Fruit fly (Drosophila melanogaster) whole organism, prepupa: ENCODE results near the gene CG8861.

Source experiments
- Blimp-1 ChIP-seq: fragments of 200-800 bp; sonication (Bioruptor generic); optimal IDR thresholded peaks from 3 replicates; lab custom pipeline; 2017; ENCODE audit warnings: missing biosample characterization, missing genetic modification characterization, mild to moderate bottlenecking, moderate library complexity, missing genetic modification reagents
- CG11294 ChIP-seq: fragments of 200-800 bp; sonication (Bioruptor generic); IDR thresholded peaks from 2 replicates; pipeline ENCODE4 v1.3.6; 2022; ENCODE audit warnings: missing biosample characterization, missing genetic modification characterization
- CG11762 ChIP-seq: fragments of 200-800 bp; sonication (Bioruptor generic); optimal IDR thresholded peaks from 3 replicates; lab custom pipeline; 2016; ENCODE audit warnings: missing biosample characterization, missing genetic modification characterization; ENCODE audit not compliant: insufficient read depth
- CG11902 ChIP-seq: fragments of 200-800 bp; sonication (Bioruptor generic); optimal IDR thresholded peaks from 3 replicates; lab custom pipeline; 2016; ENCODE audit warnings: missing biosample characterization, missing genetic modification characterization
- CG15336 ChIP-seq: fragments of 200-800 bp; sonication (Bioruptor generic); IDR thresholded peaks from 2 replicates; pipeline ENCODE4 v1.3.6; 2022; ENCODE audit warnings: missing biosample characterization, missing genetic modification characterization
- CG16779 ChIP-seq: fragments of 200-800 bp; sonication (Bioruptor generic); optimal IDR thresholded peaks from 3 replicates; lab custom pipeline; 2017; ENCODE audit warnings: missing biosample characterization, mild to moderate bottlenecking, missing genetic modification characterization
- CG3032 ChIP-seq: fragments of 200-800 bp; optimal IDR thresholded peaks from 2 replicates; lab custom pipeline; 2019; ENCODE audit warnings: missing biosample characterization, mild to moderate bottlenecking, missing genetic modification characterization, moderate library complexity
- CG3919 ChIP-seq: fragments of 200-800 bp; sonication (Bioruptor generic); optimal IDR thresholded peaks from 3 replicates; lab custom pipeline; 2016; ENCODE audit warnings: missing biosample characterization, missing genetic modification characterization
- CG4318 ChIP-seq: fragments of 200-800 bp; sonication (Bioruptor generic); optimal IDR thresholded peaks from 3 replicates; lab custom pipeline; 2017; ENCODE audit warnings: missing biosample characterization, mild to moderate bottlenecking, missing genetic modification characterization
- CG6163 ChIP-seq: fragments of 200-800 bp; sonication (Bioruptor generic); IDR thresholded peaks from 3 replicates; pipeline ENCODE4 v1.3.6; 2022; ENCODE audit warnings: missing biosample characterization, missing genetic modification characterization
- CG6276 ChIP-seq: fragments of 200-800 bp; sonication (Bioruptor generic); optimal IDR thresholded peaks from 2 replicates; lab custom pipeline; 2017; ENCODE audit warnings: missing biosample characterization, mild to moderate bottlenecking, missing genetic modification characterization
- CG6792 ChIP-seq: fragments of 200-800 bp; sonication (Bioruptor generic); optimal IDR thresholded peaks from 3 replicates; lab custom pipeline; 2016; ENCODE audit warnings: missing biosample characterization, missing genetic modification characterization
- CG6808 ChIP-seq: fragments of 200-800 bp; sonication (Bioruptor generic); optimal IDR thresholded peaks from 3 replicates; lab custom pipeline; 2017; ENCODE audit warnings: missing biosample characterization, missing genetic modification characterization, mild to moderate bottlenecking, moderate library complexity, missing genetic modification reagents
- CG6854 ChIP-seq: fragments of 200-800 bp; sonication (Bioruptor generic); optimal IDR thresholded peaks from 2 replicates; lab custom pipeline; 2017; ENCODE audit warnings: missing biosample characterization, mild to moderate bottlenecking, missing genetic modification characterization
- CG7368 ChIP-seq: fragments of 200-800 bp; sonication (Bioruptor generic); optimal IDR thresholded peaks from 3 replicates; lab custom pipeline; 2016; ENCODE audit warnings: missing biosample characterization, missing genetic modification characterization
- CG8119 ChIP-seq: fragments of 200-800 bp; sonication (Bioruptor generic); IDR thresholded peaks from 3 replicates; pipeline ENCODE4 v1.3.6; 2022; ENCODE audit warnings: missing biosample characterization, missing genetic modification characterization
- CG8319 ChIP-seq: fragments of 200-800 bp; sonication (Bioruptor generic); optimal IDR thresholded peaks from 3 replicates; lab custom pipeline; 2016; ENCODE audit warnings: missing biosample characterization, missing genetic modification characterization
- CG9139 ChIP-seq: fragments of 200-800 bp; sonication (Bioruptor generic); optimal IDR thresholded peaks from 3 replicates; lab custom pipeline; 2017; ENCODE audit warnings: missing biosample characterization, mild to moderate bottlenecking, missing genetic modification characterization
- Eip75B ChIP-seq: fragments of 200-800 bp; sonication (Bioruptor generic); optimal IDR thresholded peaks from 3 replicates; lab custom pipeline; 2016; ENCODE audit warnings: missing biosample characterization, missing genetic modification characterization
- Eip78C ChIP-seq: fragments of 200-800 bp; sonication (Bioruptor generic); peaks from one replicate; lab custom pipeline; 2016; ENCODE audit warnings: missing biosample characterization, missing genetic modification characterization
- Eip93F ChIP-seq: fragments of 200-800 bp; sonication (Bioruptor generic); optimal IDR thresholded peaks from 2 replicates; lab custom pipeline; 2016; ENCODE audit warnings: missing biosample characterization, mild to moderate bottlenecking, missing genetic modification characterization
- Ets21C ChIP-seq: fragments of 200-800 bp; sonication (Bioruptor generic); optimal IDR thresholded peaks from 3 replicates; lab custom pipeline; 2016; ENCODE audit warnings: missing biosample characterization, missing genetic modification characterization
- Ets96B ChIP-seq: fragments of 200-800 bp; optimal IDR thresholded peaks from 2 replicates; lab custom pipeline; 2019; ENCODE audit warnings: missing biosample characterization, mild to moderate bottlenecking, missing genetic modification characterization, moderate library complexity
- Hr38 ChIP-seq: sonication (Bioruptor generic); optimal IDR thresholded peaks from 2 replicates; lab custom pipeline; 2016; ENCODE audit warnings: missing biosample characterization, missing genetic modification characterization
- Hr39 ChIP-seq: fragments of 200-800 bp; sonication (Bioruptor generic); optimal IDR thresholded peaks from 2 replicates; lab custom pipeline; 2016; ENCODE audit warnings: missing biosample characterization, missing genetic modification characterization
- Hr4 ChIP-seq: fragments of 200-800 bp; sonication (Bioruptor generic); optimal IDR thresholded peaks from 3 replicates; lab custom pipeline; 2016; ENCODE audit warnings: missing biosample characterization, missing genetic modification characterization
- Lpt ChIP-seq: fragments of 200-800 bp; sonication (Bioruptor generic); optimal IDR thresholded peaks from 3 replicates; lab custom pipeline; 2016; ENCODE audit warnings: missing biosample characterization, missing genetic modification characterization
- OdsH ChIP-seq: fragments of 200-800 bp; sonication (Bioruptor generic); optimal IDR thresholded peaks from 3 replicates; lab custom pipeline; 2016; ENCODE audit warnings: missing biosample characterization, missing genetic modification characterization
- Sox14 ChIP-seq: fragments of 200-800 bp; sonication (Bioruptor generic); optimal IDR thresholded peaks from 3 replicates; lab custom pipeline; 2016; ENCODE audit warnings: missing biosample characterization, missing genetic modification characterization
- Sox15 ChIP-seq: fragments of 200-800 bp; sonication (Bioruptor generic); optimal IDR thresholded peaks from 3 replicates; lab custom pipeline; 2016; ENCODE audit warnings: missing biosample characterization, missing genetic modification characterization
- achi ChIP-seq: fragments of 200-800 bp; sonication (Bioruptor generic); optimal IDR thresholded peaks from 3 replicates; lab custom pipeline; 2016; ENCODE audit warnings: missing biosample characterization, missing genetic modification characterization
- acj6 ChIP-seq: fragments of 200-800 bp; sonication (Bioruptor generic); optimal IDR thresholded peaks from 3 replicates; lab custom pipeline; 2016; ENCODE audit warnings: missing biosample characterization, missing genetic modification characterization
- cyc ChIP-seq: fragments of 200-800 bp; sonication (Bioruptor generic); optimal IDR thresholded peaks from 3 replicates; lab custom pipeline; 2016; ENCODE audit warnings: missing biosample characterization, missing genetic modification characterization
- dsx ChIP-seq: fragments of 200-800 bp; optimal IDR thresholded peaks from 3 replicates; lab custom pipeline; 2019; ENCODE audit warnings: missing biosample characterization, mild to moderate bottlenecking, missing genetic modification characterization, moderate library complexity; ENCODE audit not compliant: poor library complexity, severe bottlenecking
- eg ChIP-seq: fragments of 200-800 bp; sonication (Bioruptor generic); IDR thresholded peaks from 3 replicates; pipeline ENCODE4 v1.3.6; 2022; ENCODE audit warnings: missing biosample characterization, missing genetic modification characterization
- esn ChIP-seq: fragments of 200-800 bp; sonication (Bioruptor generic); optimal IDR thresholded peaks from 2 replicates; lab custom pipeline; 2016; ENCODE audit warnings: missing biosample characterization, mild to moderate bottlenecking, missing genetic modification characterization, moderate library complexity
- fd85E ChIP-seq: fragments of 200-800 bp; sonication (Bioruptor generic); optimal IDR thresholded peaks from 3 replicates; lab custom pipeline; 2016; ENCODE audit warnings: missing biosample characterization, missing genetic modification characterization
- lz ChIP-seq: fragments of 200-800 bp; sonication (Bioruptor generic); optimal IDR thresholded peaks from 3 replicates; lab custom pipeline; 2016; ENCODE audit warnings: missing biosample characterization, missing genetic modification characterization
- net ChIP-seq: fragments of 200-800 bp; sonication (Bioruptor generic); optimal IDR thresholded peaks from 3 replicates; lab custom pipeline; 2016; ENCODE audit warnings: missing biosample characterization, missing genetic modification characterization
- pdm3 ChIP-seq: fragments of 200-800 bp; sonication (Bioruptor generic); optimal IDR thresholded peaks from 3 replicates; lab custom pipeline; 2016; ENCODE audit warnings: missing biosample characterization, missing genetic modification characterization
- salr ChIP-seq, 2 experiments: fragments of 200-800 bp; sonication (Bioruptor generic); optimal IDR thresholded peaks; 3 replicates each; lab custom pipeline; 2016 to 2018; ENCODE audit warnings: missing biosample characterization in 2 of 2, missing genetic modification characterization in 2 of 2, mild to moderate bottlenecking in 1 of 2
- spab ChIP-seq: fragments of 200-800 bp; sonication (Bioruptor generic); optimal IDR thresholded peaks from 2 replicates; lab custom pipeline; 2017; ENCODE audit warnings: missing biosample characterization, mild to moderate bottlenecking, missing genetic modification characterization, missing genetic modification reagents
- ss ChIP-seq, 2 experiments: fragments of 200-800 bp; sonication (Bioruptor generic); optimal IDR thresholded peaks; 2 replicates in 1 of 2; 3 replicates in 1 of 2; lab custom pipeline; 2017 to 2018; ENCODE audit warnings: mild to moderate bottlenecking in 2 of 2, missing biosample characterization in 2 of 2, missing genetic modification characterization in 2 of 2, moderate library complexity in 1 of 2
- svp ChIP-seq: fragments of 200-800 bp; sonication (Bioruptor generic); peaks from one replicate; lab custom pipeline; 2016; ENCODE audit warnings: missing biosample characterization, missing genetic modification characterization
- topi ChIP-seq: fragments of 200-800 bp; sonication (Bioruptor generic); optimal IDR thresholded peaks from 3 replicates; lab custom pipeline; 2016; ENCODE audit warnings: missing biosample characterization, missing genetic modification characterization

The CG8861 gene

DNA sequence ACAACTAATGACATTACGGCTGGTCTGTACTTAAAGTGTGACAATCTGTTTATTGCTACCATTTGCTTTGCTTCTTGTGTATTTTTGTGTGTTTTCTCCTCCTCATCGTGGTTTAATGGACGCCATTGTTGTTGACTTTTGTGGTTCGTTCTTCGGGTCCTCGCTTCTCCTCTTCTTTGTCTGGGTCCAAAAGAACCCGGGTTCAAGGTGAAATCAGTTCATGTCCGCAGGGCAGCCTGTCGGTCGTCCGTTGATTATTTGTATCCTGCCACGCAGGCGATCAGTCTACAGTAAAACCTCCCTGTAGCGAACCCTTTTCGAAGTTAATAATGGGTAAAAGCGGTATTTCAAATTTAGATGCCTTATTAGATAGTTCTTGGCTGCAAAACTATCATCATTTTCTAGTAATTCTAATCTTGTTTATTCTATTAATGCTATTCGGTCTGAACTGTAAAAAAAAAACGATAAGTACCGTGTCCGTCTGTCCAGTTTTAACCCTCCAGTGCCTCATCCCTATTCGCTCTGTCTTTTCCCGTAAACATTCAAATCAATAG lies 21.0 kb upstream of the CG8861 start (continued):
- TF ChIP-seq CG8319 (no peak), esn (peak; percentile 30), cyc (peak; percentile 25), pdm3 (GFP tag; lab: Kevin White, UChicago) (no peak)

dm6 chr3R:9348379-9348721 lies 20.0 kb upstream of the CG8861 start:
- TF ChIP-seq topi (GFP tag; lab: Kevin White, UChicago) (no peak), dsx (GFP tag; lab: Kevin White, UChicago) (peak; percentile 11), ss (GFP tag; optimal IDR thresholded peaks at IDR 0.05; lab: Kevin White, UChicago) (peak in 1 of 2 experiments; percentile 24), svp (GFP tag; lab: Kevin White, UChicago) (peak; percentile 47), OdsH (GFP tag; lab: Kevin White, UChicago) (no peak), Eip93F (GFP tag; lab: Kevin White, UChicago) (peak; percentile 54), salr (GFP tag; optimal IDR thresholded peaks at IDR 0.05; lab: Kevin White, UChicago) (no peak), CG8119 (GFP tag; lab: Robert Waterston, UW) (0 out of 3 replicates have a peak, but pooled peaks have one; percentile 11), Blimp-1 (GFP tag; lab: Kevin White, UChicago) (peak; percentile 88), CG3919 (GFP tag; lab: Kevin White, UChicago) (no peak)
- TF ChIP-seq, all 60 proteins: peak for 6

- TF ChIP-seq achi (GFP tag; lab: Kevin White, UChicago): peak; percentile 92
- TF ChIP-seq Hr38 (GFP tag; lab: Kevin White, UChicago): no peak
- peak; percentile 89 for TF ChIP-seq CG11762 (GFP tag; lab: Kevin White, UChicago)
- peak; percentile 92 for TF ChIP-seq CG3919 (GFP tag; lab: Kevin White, UChicago)
- TF ChIP-seq CG15336 (GFP tag; lab: Robert Waterston, UW): peak; percentile 90
- TF ChIP-seq OdsH (GFP tag; lab: Kevin White, UChicago): peak; percentile 91
- peak; percentile 86 for TF ChIP-seq CG8119 (GFP tag; lab: Robert Waterston, UW)
- peak; percentile 84 for TF ChIP-seq lz
- TF ChIP-seq Sox15 (GFP tag; lab: Kevin White, UChicago): peak; percentile 77
- peak; percentile 85 for TF ChIP-seq CG16779 (tag; lab: Kevin White, UChicago)
- TF ChIP-seq CG6808: peak; percentile 89
- TF ChIP-seq net (GFP tag; lab: Kevin White, UChicago): peak; percentile 92
- TF ChIP-seq CG11294 (GFP tag; lab: Robert Waterston, UW): peak; percentile 42; the same call in 1 of the 2 replicates
- peak; percentile 89 for TF ChIP-seq CG6792 (GFP tag; lab: Kevin White, UChicago)
- peak; percentile 84 for TF ChIP-seq CG6276 (GFP tag; lab: Kevin White, UChicago)
- TF ChIP-seq CG8319: peak; percentile 85
- peak; percentile 79 for TF ChIP-seq Hr39 (GFP tag; lab: Kevin White, UChicago)
- TF ChIP-seq esn: peak; percentile 89
- TF ChIP-seq CG6163 (GFP tag; lab: Robert Waterston, UW): peak; percentile 90
- peak; percentile 89 for TF ChIP-seq CG3032 (tag; lab: Kevin White, UChicago)
- peak; percentile 90 for TF ChIP-seq Sox14 (GFP tag; lab: Kevin White, UChicago)
- peak; percentile 87 for TF ChIP-seq CG7368 (GFP tag; lab: Kevin White, UChicago)
- TF ChIP-seq Eip78C (GFP tag; lab: Kevin White, UChicago): peak; percentile 98
- TF ChIP-seq spab (GFP tag; lab: Kevin White, UChicago): peak; percentile 89
- peak; percentile 93 for TF ChIP-seq pdm3 (GFP tag; lab: Kevin White, UChicago)
- peak; percentile 85 for TF ChIP-seq salr (GFP tag; optimal IDR thresholded peaks at IDR 0.05; lab: Kevin White, UChicago)
- peak; percentile 74 for TF ChIP-seq cyc
- TF ChIP-seq Ets96B: peak; percentile 94
- peak; percentile 92 for TF ChIP-seq Hr4 (GFP tag; lab: Kevin White, UChicago)
- peak; percentile 68 for TF ChIP-seq Ets21C (GFP tag; lab: Kevin White, UChicago)
- TF ChIP-seq CG11902 (GFP tag; lab: Kevin White, UChicago): peak; percentile 74
- TF ChIP-seq CG9139 (GFP tag; lab: Kevin White, UChicago): peak; percentile 70
- TF ChIP-seq acj6: peak; percentile 92
- peak; percentile 90 for TF ChIP-seq Lpt
- TF ChIP-seq fd85E (GFP tag; lab: Kevin White, UChicago): peak; percentile 75
- TF ChIP-seq Eip75B (GFP tag; lab: Kevin White, UChicago): peak; percentile 90
- peak; percentile 87 for TF ChIP-seq eg (GFP tag; lab: Robert Waterston, UW)
- TF ChIP-seq svp (GFP tag; lab: Kevin White, UChicago): peak; percentile 93
- TF ChIP-seq CG4318 (GFP tag; lab: Kevin White, UChicago): peak; percentile 74
- TF ChIP-seq CG6854 (GFP tag; lab: Kevin White, UChicago): peak; percentile 36
Measured at dm6 chr3R:9347702-9348378, 19.5 kb upstream of the CG8861 start.
